Fruit fly (Drosophila melanogaster) whole organism, embryonic: ENCODE measurements around the gene CG34425.

Experiments
- Blimp-1 ChIP-seq: fragments of 200-800 bp; sonication (Bioruptor generic); optimal IDR thresholded peaks from 3 replicates; lab custom pipeline; 2018; ENCODE audit warnings: missing biosample characterization, missing genetic modification characterization, mild to moderate bottlenecking, moderate library complexity, missing genetic modification reagents
- C15 ChIP-seq: fragments of 200-800 bp; sonication (Bioruptor generic); IDR thresholded peaks from 3 replicates; pipeline ENCODE4 v1.3.6; 2022; ENCODE audit warnings: missing biosample characterization, missing genetic modification characterization
- CG10543 ChIP-seq: fragments of 200-800 bp; sonication (Bioruptor generic); optimal IDR thresholded peaks from 3 replicates; lab custom pipeline; 2017; ENCODE audit warnings: missing biosample characterization, mild to moderate bottlenecking, missing genetic modification characterization, moderate library complexity
- CG10979 ChIP-seq: fragments of 200-800 bp; sonication (Bioruptor generic); optimal IDR thresholded peaks from 2 replicates; lab custom pipeline; 2018; ENCODE audit warnings: missing biosample characterization, mild to moderate bottlenecking, missing genetic modification characterization, moderate library complexity
- CG15696 ChIP-seq: fragments of 200-800 bp; sonication (Bioruptor generic); optimal IDR thresholded peaks from 2 replicates; lab custom pipeline; 2019; ENCODE audit warnings: missing biosample characterization, mild to moderate bottlenecking, missing genetic modification characterization, moderate library complexity
- CG17328 ChIP-seq: fragments of 200-800 bp; sonication (Bioruptor generic); IDR thresholded peaks from 2 replicates; pipeline ENCODE4 v1.3.6; 2022; ENCODE audit warnings: missing biosample characterization, missing genetic modification characterization
- CG17385 ChIP-seq: fragments of 200-800 bp; sonication (Bioruptor generic); optimal IDR thresholded peaks from 3 replicates; lab custom pipeline; 2018; ENCODE audit warnings: missing biosample characterization, mild to moderate bottlenecking, missing genetic modification characterization
- CG31365 ChIP-seq: fragments of 200-800 bp; sonication (Bioruptor generic); optimal IDR thresholded peaks from 2 replicates; lab custom pipeline; 2018; ENCODE audit warnings: missing biosample characterization, mild to moderate bottlenecking, missing genetic modification characterization
- CG33557 ChIP-seq: fragments of 200-800 bp; sonication (Bioruptor generic); optimal IDR thresholded peaks from 2 replicates; lab custom pipeline; 2019; ENCODE audit warnings: missing biosample characterization, mild to moderate bottlenecking, missing genetic modification characterization, moderate library complexity
- CG3847 ChIP-seq: fragments of 200-800 bp; sonication (Bioruptor generic); IDR thresholded peaks from 2 replicates; pipeline ENCODE4 v1.3.6; 2022; ENCODE audit warnings: missing biosample characterization, missing genetic modification characterization
- CG42726 ChIP-seq: fragments of 200-800 bp; sonication (Bioruptor generic); IDR thresholded peaks from 2 replicates; pipeline ENCODE4 v1.3.6; 2022; ENCODE audit warnings: missing biosample characterization, missing genetic modification characterization; ENCODE audit not compliant: partially characterized antibody
- CG5953 ChIP-seq: fragments of 200-800 bp; sonication (Bioruptor generic); IDR thresholded peaks from 2 replicates; pipeline ENCODE4 v1.3.6; 2022; ENCODE audit warnings: missing biosample characterization, missing genetic modification characterization
- CG7963 ChIP-seq: fragments of 200-800 bp; sonication (Bioruptor generic); IDR thresholded peaks from 3 replicates; pipeline ENCODE4 v1.3.6; 2022; ENCODE audit warnings: missing biosample characterization, missing genetic modification characterization; ENCODE audit not compliant: partially characterized antibody
- CG8089 ChIP-seq: fragments of 200-800 bp; sonication (Bioruptor generic); optimal IDR thresholded peaks from 3 replicates; lab custom pipeline; 2016; ENCODE audit warnings: missing biosample characterization, missing genetic modification characterization
- CG9215 ChIP-seq: fragments of 200-800 bp; sonication (Bioruptor generic); IDR thresholded peaks from 2 replicates; pipeline ENCODE4 v1.3.6; 2022; ENCODE audit warnings: missing biosample characterization, missing genetic modification characterization
- CG9437 ChIP-seq: fragments of 200-800 bp; sonication (Bioruptor generic); optimal IDR thresholded peaks from 2 replicates; lab custom pipeline; 2018; ENCODE audit warnings: missing biosample characterization, mild to moderate bottlenecking, missing genetic modification characterization
- CHES-1-like ChIP-seq: fragments of 200-800 bp; sonication (Bioruptor generic); optimal IDR thresholded peaks from 2 replicates; lab custom pipeline; 2016; ENCODE audit warnings: missing biosample characterization, missing genetic modification characterization
- Ets65A ChIP-seq: fragments of 200-800 bp; sonication (Bioruptor generic); peaks from one replicate; lab custom pipeline; 2016; ENCODE audit warnings: missing biosample characterization, missing genetic modification characterization
- Fer1 ChIP-seq: fragments of 200-800 bp; sonication (Bioruptor generic); optimal IDR thresholded peaks from 2 replicates; lab custom pipeline; 2017; ENCODE audit warnings: missing biosample characterization, mild to moderate bottlenecking, missing genetic modification characterization
- Fer3 ChIP-seq: fragments of 200-800 bp; sonication (Bioruptor generic); optimal IDR thresholded peaks from 2 replicates; lab custom pipeline; 2018; ENCODE audit warnings: missing biosample characterization, mild to moderate bottlenecking, missing genetic modification characterization, moderate library complexity
- Hr3 ChIP-seq: fragments of 200-800 bp; sonication (Bioruptor generic); optimal IDR thresholded peaks from 3 replicates; lab custom pipeline; 2016; ENCODE audit warnings: missing biosample characterization, missing genetic modification characterization
- Myb ChIP-seq: fragments of 200-800 bp; sonication (Bioruptor generic); optimal IDR thresholded peaks from 2 replicates; lab custom pipeline; 2016; ENCODE audit warnings: missing biosample characterization, missing genetic modification characterization
- Pdp1 ChIP-seq, 2 experiments: fragments of 200-800 bp; sonication (Bioruptor generic); optimal IDR thresholded peaks; 3 replicates each; lab custom pipeline; 2016; ENCODE audit warnings: missing biosample characterization in 2 of 2, missing genetic modification characterization in 2 of 2, mild to moderate bottlenecking in 1 of 2, moderate library complexity in 1 of 2
- Ravus ChIP-seq: fragments of 200-800 bp; sonication (Bioruptor generic); IDR thresholded peaks from 2 replicates; pipeline ENCODE4 v1.3.6; 2022; ENCODE audit warnings: missing biosample characterization, missing genetic modification characterization
- ab ChIP-seq: fragments of 200-800 bp; sonication (Bioruptor generic); optimal IDR thresholded peaks from 2 replicates; lab custom pipeline; 2016; ENCODE audit warnings: missing biosample characterization, missing genetic modification characterization
- amos ChIP-seq: fragments of 200-800 bp; sonication (Bioruptor generic); IDR thresholded peaks from 2 replicates; pipeline ENCODE4 v1.3.6; 2022; ENCODE audit warnings: missing biosample characterization, missing genetic modification characterization; ENCODE audit not compliant: partially characterized antibody
- bbx ChIP-seq: fragments of 200-800 bp; sonication (Bioruptor generic); IDR thresholded peaks from 2 replicates; pipeline ENCODE4 v1.3.6; 2022; ENCODE audit warnings: missing biosample characterization, missing genetic modification characterization; ENCODE audit not compliant: partially characterized antibody
- chinmo ChIP-seq: fragments of 200-800 bp; sonication (Bioruptor generic); IDR thresholded peaks from 4 replicates; pipeline ENCODE4 v1.3.6; 2022; ENCODE audit warnings: missing biosample characterization, missing genetic modification characterization; ENCODE audit not compliant: partially characterized antibody
- cwo ChIP-seq: fragments of 200-800 bp; sonication (Bioruptor generic); optimal IDR thresholded peaks from 3 replicates; lab custom pipeline; 2017; ENCODE audit warnings: missing biosample characterization, missing genetic modification characterization, mild to moderate bottlenecking, moderate library complexity, missing genetic modification reagents
- dati ChIP-seq: fragments of 200-800 bp; sonication (Bioruptor generic); IDR thresholded peaks from 2 replicates; pipeline ENCODE4 v1.3.6; 2022; ENCODE audit warnings: missing biosample characterization, missing genetic modification characterization
- ftz-f1 ChIP-seq: fragments of 200-800 bp; sonication (Bioruptor generic); optimal IDR thresholded peaks from 2 replicates; lab custom pipeline; 2016; ENCODE audit warnings: missing biosample characterization, missing genetic modification characterization
- lab ChIP-seq: fragments of 200-800 bp; sonication (Bioruptor generic); optimal IDR thresholded peaks from 3 replicates; lab custom pipeline; 2017; ENCODE audit warnings: missing biosample characterization, missing genetic modification characterization, mild to moderate bottlenecking, moderate library complexity, missing genetic modification reagents
- lov ChIP-seq, 2 experiments: fragments of 200-800 bp in 1 of 2; fragments of >200 bp in 1 of 2; sonication (Bioruptor generic) in 1 of 2; IDR thresholded peaks in 1 of 2; optimal IDR thresholded peaks in 1 of 2; 2 replicates in 1 of 2; 3 replicates in 1 of 2; pipeline versions ENCODE4 v1.3.6 to Lab custom; 2017 to 2022; ENCODE audit warnings: missing biosample characterization in 1 of 2, missing genetic modification characterization in 1 of 2
- nom ChIP-seq: fragments of 200-800 bp; sonication (Bioruptor generic); optimal IDR thresholded peaks from 2 replicates; lab custom pipeline; 2017; ENCODE audit warnings: missing biosample characterization, missing genetic modification characterization, mild to moderate bottlenecking, moderate library complexity, missing genetic modification reagents
- odd ChIP-seq: fragments of 200-800 bp; sonication (Bioruptor generic); optimal IDR thresholded peaks from 2 replicates; lab custom pipeline; 2017; ENCODE audit warnings: missing biosample characterization, mild to moderate bottlenecking, missing genetic modification characterization
- otp ChIP-seq: fragments of 200-800 bp; sonication (Bioruptor generic); IDR thresholded peaks from 3 replicates; pipeline ENCODE4, ENCODE4 v1.3.6; 2022; ENCODE audit warnings: missing biosample characterization, missing genetic modification characterization
- pan ChIP-seq, 4 experiments: fragments of >200 bp in 3 of 4; fragments of 200-800 bp in 1 of 4; sonication (Bioruptor generic) in 1 of 4; optimal IDR thresholded peaks in 3 of 4; IDR thresholded peaks in 1 of 4; 2 replicates each; pipeline versions ENCODE4 v1.3.6 to Lab custom; 2017 to 2022; ENCODE audit warnings: missing biosample characterization in 2 of 4, missing genetic modification characterization in 2 of 4, mixed read lengths in 1 of 4
- sd ChIP-seq: fragments of 200-800 bp; sonication (Bioruptor generic); optimal IDR thresholded peaks from 3 replicates; lab custom pipeline; 2018; ENCODE audit warnings: missing biosample characterization, mild to moderate bottlenecking, missing genetic modification characterization, moderate library complexity
- sens-2 ChIP-seq: fragments of 200-800 bp; sonication (Bioruptor generic); IDR thresholded peaks from 2 replicates; pipeline ENCODE4 v1.3.6; 2022; ENCODE audit warnings: missing biosample characterization, missing genetic modification characterization
- vvl ChIP-seq: fragments of 200-800 bp; sonication (Bioruptor generic); IDR thresholded peaks from 2 replicates; pipeline ENCODE4 v1.3.6; 2022; ENCODE audit warnings: missing biosample characterization, missing genetic modification characterization
- zf30C ChIP-seq: fragments of 200-800 bp; sonication (Bioruptor generic); optimal IDR thresholded peaks from 3 replicates; lab custom pipeline; 2018; ENCODE audit warnings: missing biosample characterization, mild to moderate bottlenecking, missing genetic modification characterization

CG34425 gene

dm6 chr3R:4471047-4471751 lies 35.0 kb downstream of the CG34425 start (continued):
- TF ChIP-seq CG10543, result peak; percentile 93
- TF ChIP-seq lab (GFP tag; lab: Kevin White, UChicago), result peak; percentile 74
- TF ChIP-seq CG17385 (GFP tag; lab: Kevin White, UChicago), result peak; percentile 27
- TF ChIP-seq Fer1, result peak; percentile 35
- no peak for TF ChIP-seq CG31365 (tag; lab: Kevin White, UChicago)
- TF ChIP-seq sens-2 (GFP tag; lab: Robert Waterston, UW), result no peak
- TF ChIP-seq Fer3, result peak; percentile 27
- no peak for TF ChIP-seq pan (optimal IDR thresholded peaks at IDR 0.05; lab: Kevin White, UChicago)
- peak in 1 of 2 experiments; percentile 10 for TF ChIP-seq pan (GFP tag; optimal IDR thresholded peaks at IDR 0.05 in 1 of 2, IDR thresholded peaks at IDR 0.05 in 1 of 2)
- peak; percentile 88 for TF ChIP-seq ftz-f1

DNA sequence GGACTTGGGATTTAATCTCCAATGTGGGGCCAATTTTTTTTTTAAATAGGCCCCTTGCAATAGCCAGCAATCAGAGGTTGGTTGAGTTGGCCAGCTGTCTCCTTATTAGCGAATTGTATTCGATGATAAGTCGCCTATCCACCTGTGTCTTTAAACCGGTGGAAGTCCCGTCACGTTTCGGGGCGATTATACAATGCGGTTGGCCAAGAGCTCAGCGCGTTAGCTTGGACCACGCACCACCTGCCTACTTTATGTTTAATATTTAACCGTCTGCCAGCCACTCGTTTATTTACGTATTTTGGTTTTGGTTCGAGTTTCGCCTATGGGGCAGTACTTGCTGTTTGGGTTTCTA lies 35.5 kb downstream of the CG34425 start:
- TF ChIP-seq Pdp1 (GFP tag; optimal IDR thresholded peaks at IDR 0.05; lab: Kevin White, UChicago) (peak in 1 of 2 experiments; percentile 92), CG9437 (no peak), CG7963 (GFP tag; lab: Robert Waterston, UW) (no peak), bbx (GFP tag; lab: Robert Waterston, UW) (no peak), odd (no peak)

DNA sequence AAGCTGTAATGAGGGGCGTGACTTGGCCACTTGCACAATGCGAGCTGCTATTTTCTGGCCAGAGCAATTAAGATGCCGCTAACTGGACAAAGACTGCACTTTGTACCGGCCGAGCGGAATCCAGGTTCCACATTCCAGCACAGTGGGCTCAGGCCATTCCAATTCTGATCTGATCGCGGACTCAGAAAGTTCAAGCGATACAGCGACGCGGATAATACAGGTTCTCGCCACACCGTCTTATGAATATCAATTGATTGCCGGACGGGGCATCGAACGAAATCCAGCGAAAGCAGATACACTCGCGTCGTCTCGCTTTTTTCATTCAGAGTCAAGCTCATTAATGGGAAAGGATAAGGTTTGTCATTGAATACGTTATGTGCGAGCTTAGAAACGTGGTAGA lies 37.2 kb downstream of the CG34425 start:
- peak; percentile 77 for TF ChIP-seq Ets65A (GFP tag; lab: Kevin White, UChicago)
- TF ChIP-seq zf30C (GFP tag; lab: Kevin White, UChicago), result no peak
- no peak for TF ChIP-seq CG8089 (GFP tag; lab: Kevin White, UChicago)
- TF ChIP-seq sd (tag; lab: Kevin White, UChicago), result peak; percentile 91
- TF ChIP-seq nom, result peak; percentile 84
- TF ChIP-seq Blimp-1 (GFP tag; lab: Kevin White, UChicago), result peak; percentile 28
- 0 out of 4 replicates have a peak, but pooled peaks have one; percentile 16 for TF ChIP-seq chinmo (GFP tag; lab: Robert Waterston, UW)
- peak; percentile 31; the same call in 1 of the 2 replicates for TF ChIP-seq vvl (GFP tag; lab: Robert Waterston, UW)
- no peak for TF ChIP-seq Hr3 (GFP tag; lab: Kevin White, UChicago)

DNA sequence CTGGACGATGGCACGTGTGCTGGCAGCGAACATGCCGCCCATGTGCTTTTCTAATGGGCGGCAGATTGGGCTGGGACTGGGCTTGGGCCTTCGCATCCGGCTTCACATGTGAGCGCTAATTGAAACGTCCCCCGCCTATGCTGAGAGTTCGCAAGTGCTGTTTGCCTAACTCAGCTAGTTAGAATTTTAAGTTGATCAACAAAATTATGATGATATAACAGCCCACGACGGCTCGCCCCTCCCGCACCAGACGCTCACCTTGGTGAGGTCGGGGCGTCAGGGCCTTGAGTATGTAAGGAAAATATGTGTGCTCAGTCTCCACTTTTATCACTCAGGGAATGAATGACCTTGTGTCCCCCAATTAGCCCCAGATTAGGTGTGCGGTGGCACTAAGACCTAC lies 39.3 kb downstream of the CG34425 start:
- TF ChIP-seq odd (no peak), CHES-1-like (no peak), C15 (GFP tag; lab: Robert Waterston, UW) (no peak), lov (optimal IDR thresholded peaks at IDR 0.05; lab: Kevin White, UChicago) (no peak), lov (GFP tag; IDR thresholded peaks at IDR 0.05; lab: Robert Waterston, UW) (0 out of 3 replicates have a peak, but pooled peaks have one; percentile 4), CG15696 (tag; lab: Kevin White, UChicago) (no peak), cwo (GFP tag; lab: Kevin White, UChicago) (peak; percentile 15), CG10979 (tag; lab: Kevin White, UChicago) (no peak), ftz-f1 (peak; percentile 14), Pdp1 (GFP tag; optimal IDR thresholded peaks at IDR 0.05; lab: Kevin White, UChicago) (peak in 1 of 2 experiments; percentile 73)

dm6 chr3R:4462783-4463182 lies 43.4 kb downstream of the CG34425 start, which contains the start of gene CG31522:
TSS of gene CG31522 (minus strand) at chr3R:4462883.
- 0 out of 2 replicates have a peak, but pooled peaks have one; percentile 11 for TF ChIP-seq amos
- no peak for TF ChIP-seq dati
- TF ChIP-seq CG9215 (GFP tag; lab: Robert Waterston, UW), result 0 out of 2 replicates have a peak, but pooled peaks have one; percentile 11
- TF ChIP-seq ab (GFP tag; lab: Kevin White, UChicago), result no peak
- peak; percentile 27; the same call in 1 of the 2 replicates for TF ChIP-seq CG3847 (GFP tag; lab: Robert Waterston, UW)
- 0 out of 3 replicates have a peak, but pooled peaks have one; percentile 15 for TF ChIP-seq otp
- no peak for TF ChIP-seq Myb
- no peak for TF ChIP-seq Ravus (GFP tag; lab: Robert Waterston, UW)
- peak; percentile 8; the same call in 1 of the 2 replicates for TF ChIP-seq CG5953
- TF ChIP-seq CG42726, result 0 out of 2 replicates have a peak, but pooled peaks have one; percentile 14
- no peak for TF ChIP-seq CG33557
- TF ChIP-seq CG17328 (GFP tag; lab: Robert Waterston, UW), result 0 out of 2 replicates have a peak, but pooled peaks have one; percentile 5
